Worm (Caenorhabditis elegans) whole organism, young adult: ENCODE measurements around the gene pges-2.

ENCODE experiments used
- B0336.3 ChIP-seq: fragments of 200-800 bp; sonication (Bioruptor generic); IDR thresholded peaks from 2 replicates; pipeline ENCODE4 v1.3.6; 2022; ENCODE audit warnings: missing genetic modification characterization, missing compliant biosample characterization
- F49E8.2 ChIP-seq: sonication (generic microtip); optimal IDR thresholded peaks from 3 replicates; lab custom pipeline; 2017; ENCODE audit warnings: missing genetic modification characterization, mild to moderate bottlenecking, missing compliant biosample characterization, antibody characterized with exemption, moderate library complexity; ENCODE audit not compliant: insufficient read depth
- akir-1 ChIP-seq: fragments of 200-800 bp; sonication (Bioruptor generic); optimal IDR thresholded peaks from 2 replicates; lab custom pipeline; 2018; ENCODE audit warnings: mild to moderate bottlenecking, missing genetic modification characterization, moderate library complexity, missing compliant biosample characterization
- ama-1 ChIP-seq, 3 experiments: fragments of 150-350 bp in 1 of 3; sonication (generic microtip) in 2 of 3; optimal IDR thresholded peaks; 2 replicates each; lab custom pipeline; 2014 to 2018; ENCODE audit warnings: missing biosample characterization in 2 of 3, missing genetic modification characterization in 2 of 3, missing genetic modification reagents in 2 of 3
- bed-2 ChIP-seq: fragments of 200-800 bp; sonication (Bioruptor generic); IDR thresholded peaks from 2 replicates; pipeline ENCODE4 v1.3.6; 2022; ENCODE audit warnings: missing genetic modification reagents, missing genetic modification characterization, missing compliant biosample characterization
- dpl-1 ChIP-seq: fragments of 150-350 bp; optimal IDR thresholded peaks from 2 replicates; lab custom pipeline; 2014; ENCODE audit warnings: missing biosample characterization, missing genetic modification reagents, missing genetic modification characterization
- egl-18 ChIP-seq: fragments of 200-800 bp; sonication (Bioruptor generic); IDR thresholded peaks from 2 replicates; pipeline ENCODE4 v1.3.6; 2022; ENCODE audit warnings: missing genetic modification reagents, missing genetic modification characterization, missing compliant biosample characterization
- hlh-12 ChIP-seq: sonication (generic microtip); optimal IDR thresholded peaks from 2 replicates; lab custom pipeline; 2016; ENCODE audit warnings: missing genetic modification characterization, missing compliant biosample characterization
- madf-8 ChIP-seq: fragments of 200-800 bp; sonication (Bioruptor generic); conservative IDR thresholded peaks from 2 replicates; pipeline ENCODE4 v1.3.6; 2022; ENCODE audit warnings: missing genetic modification reagents, missing genetic modification characterization, missing compliant biosample characterization
- nfya-2 ChIP-seq: fragments of 200-800 bp; sonication (Bioruptor generic); IDR thresholded peaks from 2 replicates; pipeline ENCODE4 v1.3.6; 2022; ENCODE audit warnings: missing genetic modification reagents, missing genetic modification characterization, missing compliant biosample characterization
- repo-1 ChIP-seq: sonication (generic microtip); optimal IDR thresholded peaks from 2 replicates; lab custom pipeline; 2017; ENCODE audit warnings: mild to moderate bottlenecking, missing genetic modification characterization, missing compliant biosample characterization
- snpc-4 ChIP-seq, 5 experiments: fragments of 150-350 bp in 1 of 5; sonication (generic microtip) in 4 of 5; optimal IDR thresholded peaks; 2 replicates each; lab custom pipeline; 2014 to 2018; ENCODE audit warnings: missing genetic modification characterization in 5 of 5, missing biosample characterization in 3 of 5, antibody characterized with exemption in 2 of 5, mild to moderate bottlenecking in 2 of 5, missing compliant biosample characterization in 2 of 5, missing genotype in 2 of 5, moderate library complexity in 2 of 5, missing genetic modification reagents in 1 of 5
- somi-1 ChIP-seq: fragments of 200-800 bp; sonication (Bioruptor generic); optimal IDR thresholded peaks from 2 replicates; lab custom pipeline; 2018; ENCODE audit warnings: mild to moderate bottlenecking, missing genetic modification characterization, missing compliant biosample characterization
- zfh-2 ChIP-seq: fragments of 200-800 bp; sonication (Bioruptor generic); conservative IDR thresholded peaks from 2 replicates; pipeline ENCODE4 v1.3.6; 2022; ENCODE audit warnings: missing genetic modification reagents, missing genetic modification characterization, missing compliant biosample characterization

DNA sequence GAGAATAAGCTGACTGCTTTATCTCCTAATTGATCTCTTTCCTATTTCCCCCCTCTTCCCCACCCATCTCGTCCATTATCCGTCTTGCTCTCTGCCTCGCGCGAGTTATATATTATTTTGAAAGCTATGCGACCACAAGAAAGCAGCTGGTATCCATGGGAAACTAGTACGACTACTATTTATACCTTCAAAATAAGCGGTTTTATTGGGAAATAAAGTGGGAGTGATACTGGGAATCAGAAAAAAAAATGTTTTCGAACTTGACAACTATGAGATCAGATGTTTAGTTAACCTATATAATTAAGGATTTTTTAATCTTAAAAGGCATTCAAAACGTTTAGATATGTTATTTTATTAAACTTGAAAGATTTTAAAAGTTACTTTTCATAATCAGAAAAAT is 27.9 kb downstream of the pges-2 start:
- TF ChIP-seq F49E8.2 (tag; lab: Kevin White, UChicago): no peak
- no peak for TF ChIP-seq madf-8
- TF ChIP-seq bed-2 (GFP tag; lab: Robert Waterston, UW): no peak
- TF ChIP-seq zfh-2 (GFP tag; lab: Robert Waterston, UW): no peak
- no peak for TF ChIP-seq egl-18
- TF ChIP-seq hlh-12 (tag; lab: Kevin White, UChicago): no peak
- no peak for TF ChIP-seq B0336.3 (GFP tag; lab: Robert Waterston, UW)
- no peak for TF ChIP-seq dpl-1 (GFP tag; lab: Kevin White, UChicago)
- no peak for TF ChIP-seq ama-1 (optimal IDR thresholded peaks at IDR 0.05; lab: Kevin White, UChicago)
- TF ChIP-seq ama-1 (GFP tag; optimal IDR thresholded peaks at IDR 0.05; lab: Kevin White, UChicago): no peak
- no peak for TF ChIP-seq repo-1 (tag; lab: Kevin White, UChicago)
- no peak for TF ChIP-seq akir-1
- no peak for TF ChIP-seq snpc-4 (GFP tag; optimal IDR thresholded peaks at IDR 0.05; lab: Kevin White, UChicago)
- TF ChIP-seq snpc-4 (tag; optimal IDR thresholded peaks at IDR 0.05; lab: Kevin White, UChicago): no peak
- TF ChIP-seq nfya-2: no peak
- TF ChIP-seq somi-1 (GFP tag; lab: Kevin White, UChicago): no peak
